Fruit fly (Drosophila melanogaster) Kc167 (cell line): Measurements from ENCODE around the gene neur.

Experiments used
- Myc ChIP-seq: fragments of >200 bp; optimal IDR thresholded peaks from 2 replicates; lab custom pipeline; 2017; ENCODE audit warnings: missing external identifiers
- Sin3A ChIP-seq: fragments of >200 bp; optimal IDR thresholded peaks from 2 replicates; lab custom pipeline; 2018; ENCODE audit warnings: missing external identifiers
- h ChIP-seq: fragments of >200 bp; optimal IDR thresholded peaks from 3 replicates; lab custom pipeline; 2018; ENCODE audit warnings: missing external identifiers
- insv ChIP-seq: fragments of >200 bp; optimal IDR thresholded peaks from 3 replicates; lab custom pipeline; 2018; ENCODE audit warnings: missing external identifiers
- psq ChIP-seq: fragments of >200 bp; optimal IDR thresholded peaks from 2 replicates; lab custom pipeline; 2017; ENCODE audit warnings: missing external identifiers
- ttk ChIP-seq: sonication (Bioruptor generic); optimal IDR thresholded peaks from 2 replicates; lab custom pipeline; 2017; ENCODE audit warnings: missing external identifiers

- no peak for TF ChIP-seq h (lab: Kevin White, UChicago)
- TF ChIP-seq Sin3A (lab: Kevin White, UChicago): no peak
- TF ChIP-seq psq (lab: Kevin White, UChicago): no peak
- no peak for TF ChIP-seq ttk (lab: Kevin White, UChicago)
- TF ChIP-seq Myc (lab: Kevin White, UChicago): no peak
- no peak for TF ChIP-seq insv (lab: Kevin White, UChicago)
These were observed 22.4 kb downstream of the neur start for dm6 chr3R:9016869-9017268.
